Worm (Caenorhabditis elegans) whole organism, young adult: ENCODE measurements around the gene Y71H2B.8.

Experiments used
- B0019.2 ChIP-seq: fragments of 200-800 bp; sonication (Bioruptor generic); conservative IDR thresholded peaks from 2 replicates; pipeline ENCODE4 v1.3.6; 2022; ENCODE audit warnings: missing genetic modification reagents, missing genetic modification characterization, missing compliant biosample characterization
- D2030.7 ChIP-seq: fragments of 200-800 bp; sonication (Bioruptor generic); IDR thresholded peaks from 2 replicates; pipeline ENCODE4 v1.3.6; 2022; ENCODE audit warnings: missing genetic modification reagents, missing genetic modification characterization, missing compliant biosample characterization
- F10E7.11 ChIP-seq: sonication (generic microtip); optimal IDR thresholded peaks from 2 replicates; lab custom pipeline; 2017; ENCODE audit warnings: mild to moderate bottlenecking, missing genetic modification characterization, moderate library complexity, missing compliant biosample characterization
- F33H1.4 ChIP-seq: fragments of 200-800 bp; sonication (Bioruptor generic); IDR thresholded peaks from 2 replicates; pipeline ENCODE4 v1.3.6; 2022; ENCODE audit warnings: missing genetic modification reagents, missing genetic modification characterization, missing compliant biosample characterization
- F37B4.10 ChIP-seq: fragments of 200-800 bp; sonication (Bioruptor generic); IDR thresholded peaks from 2 replicates; pipeline ENCODE4 v1.3.6; 2022; ENCODE audit warnings: missing genetic modification characterization, missing compliant biosample characterization
- F49E8.2 ChIP-seq: sonication (generic microtip); optimal IDR thresholded peaks from 3 replicates; lab custom pipeline; 2017; ENCODE audit warnings: missing genetic modification characterization, mild to moderate bottlenecking, missing compliant biosample characterization, antibody characterized with exemption, moderate library complexity; ENCODE audit not compliant: insufficient read depth
- F55B11.4 ChIP-seq: sonication (generic microtip); optimal IDR thresholded peaks from 2 replicates; lab custom pipeline; 2016; ENCODE audit warnings: missing compliant biosample characterization, missing genetic modification characterization, borderline replicate concordance; ENCODE audit not compliant: insufficient read depth
- K11D2.4 ChIP-seq: fragments of 200-800 bp; sonication (Bioruptor generic); IDR thresholded peaks from 2 replicates; pipeline ENCODE4 v1.3.6; 2022; ENCODE audit warnings: missing genetic modification reagents, missing genetic modification characterization, missing compliant biosample characterization
- Y53G8AR.9 ChIP-seq: fragments of 200-800 bp; sonication (Bioruptor generic); conservative IDR thresholded peaks from 2 replicates; pipeline ENCODE4 v1.3.6; 2022; ENCODE audit warnings: missing genetic modification reagents, missing genetic modification characterization, missing compliant biosample characterization
- aptf-2 ChIP-seq: fragments of 200-800 bp; sonication (Bioruptor generic); conservative IDR thresholded peaks from 2 replicates; pipeline ENCODE4 v1.3.6; 2022; ENCODE audit warnings: missing genetic modification reagents, missing genetic modification characterization, missing compliant biosample characterization
- aptf-3 ChIP-seq: fragments of 200-800 bp; sonication (Bioruptor generic); IDR thresholded peaks from 2 replicates; pipeline ENCODE4 v1.3.6; 2022; ENCODE audit warnings: missing genetic modification characterization, missing compliant biosample characterization
- bed-1 ChIP-seq: fragments of 200-800 bp; sonication (Bioruptor generic); IDR thresholded peaks from 2 replicates; pipeline ENCODE4 v1.3.6; 2022; ENCODE audit warnings: missing genetic modification reagents, missing genetic modification characterization, missing compliant biosample characterization
- ceh-100 ChIP-seq: fragments of 200-800 bp; sonication (Bioruptor generic); IDR thresholded peaks from 2 replicates; pipeline ENCODE4 v1.3.6; 2022; ENCODE audit warnings: missing genetic modification reagents, missing genetic modification characterization, missing compliant biosample characterization
- ceh-27 ChIP-seq: fragments of 200-800 bp; sonication (Bioruptor generic); optimal IDR thresholded peaks from 2 replicates; lab custom pipeline; 2018; ENCODE audit warnings: mild to moderate bottlenecking, missing genetic modification characterization, moderate library complexity, missing compliant biosample characterization
- ceh-40 ChIP-seq: fragments of 200-800 bp; sonication (Bioruptor generic); IDR thresholded peaks from 2 replicates; pipeline ENCODE4 v1.3.6; 2022; ENCODE audit warnings: missing genetic modification characterization, missing compliant biosample characterization
- ceh-58 ChIP-seq: fragments of 200-800 bp; sonication (Bioruptor generic); IDR thresholded peaks from 2 replicates; pipeline ENCODE4 v1.3.6; 2022; ENCODE audit warnings: missing genetic modification characterization, missing compliant biosample characterization
- ceh-79 ChIP-seq: sonication (generic microtip); optimal IDR thresholded peaks from 2 replicates; lab custom pipeline; 2017; ENCODE audit warnings: mild to moderate bottlenecking, missing genetic modification characterization, missing compliant biosample characterization
- dox-1 ChIP-seq: fragments of 200-800 bp; sonication (Bioruptor generic); IDR thresholded peaks from 2 replicates; pipeline ENCODE4 v1.3.6; 2022; ENCODE audit warnings: missing genetic modification reagents, missing genetic modification characterization, missing compliant biosample characterization
- efl-1 ChIP-seq: fragments of 150-350 bp; optimal IDR thresholded peaks from 2 replicates; lab custom pipeline; 2014; ENCODE audit warnings: missing biosample characterization, missing genetic modification reagents, missing genetic modification characterization
- ets-4 ChIP-seq: fragments of 200-800 bp; sonication (Bioruptor generic); optimal IDR thresholded peaks from 2 replicates; lab custom pipeline; 2018; ENCODE audit warnings: mild to moderate bottlenecking, missing genetic modification characterization, missing compliant biosample characterization
- hmg-1.2 ChIP-seq: fragments of 200-800 bp; sonication (Bioruptor generic); IDR thresholded peaks from 2 replicates; pipeline ENCODE4 v1.3.6; 2022; ENCODE audit warnings: missing genetic modification reagents, missing genetic modification characterization, missing compliant biosample characterization
- hmg-20 ChIP-seq: fragments of 200-800 bp; sonication (Bioruptor generic); IDR thresholded peaks from 2 replicates; pipeline ENCODE4 v1.3.6; 2022; ENCODE audit warnings: missing genetic modification reagents, missing genetic modification characterization, missing compliant biosample characterization
- hrde-1 ChIP-seq: sonication (generic microtip); optimal IDR thresholded peaks from 2 replicates; lab custom pipeline; 2016; ENCODE audit warnings: missing genetic modification characterization, mild to moderate bottlenecking, missing compliant biosample characterization, moderate library complexity, missing genotype, missing genetic modification reagents, borderline replicate concordance
- hsf-1 ChIP-seq: fragments of 200-800 bp; sonication (Bioruptor generic); IDR thresholded peaks from 2 replicates; pipeline ENCODE4 v1.3.6; 2022; ENCODE audit warnings: missing genetic modification reagents, missing genetic modification characterization, missing compliant biosample characterization
- lin-26 ChIP-seq: fragments of 200-800 bp; sonication (Bioruptor generic); IDR thresholded peaks from 2 replicates; pipeline ENCODE4 v1.3.6; 2022; ENCODE audit warnings: missing genetic modification reagents, missing genetic modification characterization, missing compliant biosample characterization
- lin-40 ChIP-seq: sonication (generic microtip); optimal IDR thresholded peaks from 2 replicates; lab custom pipeline; 2016; ENCODE audit warnings: missing genetic modification characterization, mild to moderate bottlenecking, missing compliant biosample characterization, missing genotype, missing genetic modification reagents
- lsl-1 ChIP-seq: fragments of 200-800 bp; sonication (Bioruptor generic); optimal IDR thresholded peaks from 2 replicates; lab custom pipeline; 2018; ENCODE audit warnings: mild to moderate bottlenecking, missing genetic modification characterization, moderate library complexity, missing compliant biosample characterization
- madf-6 ChIP-seq: fragments of 200-800 bp; sonication (Bioruptor generic); IDR thresholded peaks from 2 replicates; pipeline ENCODE4 v1.3.6; 2022; ENCODE audit warnings: missing genetic modification reagents, missing genetic modification characterization, missing compliant biosample characterization
- madf-8 ChIP-seq: fragments of 200-800 bp; sonication (Bioruptor generic); conservative IDR thresholded peaks from 2 replicates; pipeline ENCODE4 v1.3.6; 2022; ENCODE audit warnings: missing genetic modification reagents, missing genetic modification characterization, missing compliant biosample characterization
- mcd-1 ChIP-seq: fragments of 200-800 bp; sonication (Bioruptor generic); IDR thresholded peaks from 2 replicates; pipeline ENCODE4 v1.3.6; 2022; ENCODE audit warnings: missing genetic modification reagents, missing genetic modification characterization, missing compliant biosample characterization
- nfyb-1 ChIP-seq: fragments of 200-800 bp; sonication (Bioruptor generic); IDR thresholded peaks from 2 replicates; pipeline ENCODE4 v1.3.6; 2022; ENCODE audit warnings: missing genetic modification reagents, missing genetic modification characterization, missing compliant biosample characterization
- nhr-120 ChIP-seq: fragments of 200-800 bp; sonication (Bioruptor generic); IDR thresholded peaks from 2 replicates; pipeline ENCODE4 v1.3.6; 2022; ENCODE audit warnings: missing genetic modification characterization, missing compliant biosample characterization
- nhr-80 ChIP-seq: sonication (generic microtip); optimal IDR thresholded peaks from 2 replicates; lab custom pipeline; 2016; ENCODE audit warnings: missing genetic modification characterization, missing compliant biosample characterization
- nhr-90 ChIP-seq: sonication (generic microtip); optimal IDR thresholded peaks from 2 replicates; lab custom pipeline; 2016; ENCODE audit warnings: missing genotype, mild to moderate bottlenecking, missing genetic modification characterization, missing compliant biosample characterization
- rcor-1 ChIP-seq: fragments of 200-800 bp; sonication (Bioruptor generic); IDR thresholded peaks from 2 replicates; pipeline ENCODE4 v1.3.6; 2022; ENCODE audit warnings: missing genetic modification reagents, missing genetic modification characterization, missing compliant biosample characterization
- rpc-1 ChIP-seq, 2 experiments: fragments of 150-350 bp in 1 of 2; sonication (generic microtip) in 1 of 2; optimal IDR thresholded peaks; 2 replicates each; lab custom pipeline; 2014 to 2018; ENCODE audit warnings: missing biosample characterization in 1 of 2, missing genetic modification characterization in 1 of 2, missing genetic modification reagents in 1 of 2, missing genotype in 1 of 2
- snpc-4 ChIP-seq, 5 experiments: fragments of 150-350 bp in 1 of 5; sonication (generic microtip) in 4 of 5; optimal IDR thresholded peaks; 2 replicates each; lab custom pipeline; 2014 to 2018; ENCODE audit warnings: missing genetic modification characterization in 5 of 5, missing biosample characterization in 3 of 5, antibody characterized with exemption in 2 of 5, mild to moderate bottlenecking in 2 of 5, missing compliant biosample characterization in 2 of 5, missing genotype in 2 of 5, moderate library complexity in 2 of 5, missing genetic modification reagents in 1 of 5
- somi-1 ChIP-seq: fragments of 200-800 bp; sonication (Bioruptor generic); optimal IDR thresholded peaks from 2 replicates; lab custom pipeline; 2018; ENCODE audit warnings: mild to moderate bottlenecking, missing genetic modification characterization, missing compliant biosample characterization
- unc-130 ChIP-seq: sonication (generic microtip); optimal IDR thresholded peaks from 2 replicates; lab custom pipeline; 2016; ENCODE audit warnings: missing genetic modification reagents, missing genetic modification characterization, missing compliant biosample characterization
- zfh-2 ChIP-seq: fragments of 200-800 bp; sonication (Bioruptor generic); conservative IDR thresholded peaks from 2 replicates; pipeline ENCODE4 v1.3.6; 2022; ENCODE audit warnings: missing genetic modification reagents, missing genetic modification characterization, missing compliant biosample characterization
- ztf-25 ChIP-seq: fragments of 200-800 bp; sonication (Bioruptor generic); IDR thresholded peaks from 2 replicates; pipeline ENCODE4 v1.3.6; 2022; ENCODE audit warnings: missing genetic modification reagents, missing genetic modification characterization, missing compliant biosample characterization
- ztf-28 ChIP-seq: fragments of 200-800 bp; sonication (Bioruptor generic); IDR thresholded peaks from 2 replicates; pipeline ENCODE4 v1.3.6; 2022; ENCODE audit warnings: missing genetic modification reagents, missing genetic modification characterization, missing compliant biosample characterization
- ztf-3 ChIP-seq: fragments of 200-800 bp; sonication (Bioruptor generic); optimal IDR thresholded peaks from 2 replicates; lab custom pipeline; 2018; ENCODE audit warnings: mild to moderate bottlenecking, missing genetic modification characterization, missing compliant biosample characterization
- ztf-6 ChIP-seq: fragments of 200-800 bp; sonication (Bioruptor generic); IDR thresholded peaks from 2 replicates; pipeline ENCODE4 v1.3.6; 2022; ENCODE audit warnings: missing genetic modification reagents, missing genetic modification characterization, missing compliant biosample characterization

The Y71H2B.8 gene

ce11 chrIII:2583302-2583701 is 4.2 kb downstream of the Y71H2B.8 start:
- TF ChIP-seq dox-1 (GFP tag; lab: Robert Waterston, UW) (peak; percentile 57; the same call in 1 of the 2 replicates), D2030.7 (peak; percentile 22; the same call in 1 of the 2 replicates), madf-6 (GFP tag; lab: Robert Waterston, UW) (peak; percentile 85), ztf-28 (GFP tag; lab: Robert Waterston, UW) (0 out of 2 replicates have a peak, but pooled peaks have one; percentile 59), hsf-1 (GFP tag; lab: Robert Waterston, UW) (0 out of 2 replicates have a peak, but pooled peaks have one; percentile 17), hmg-1.2 (GFP tag; lab: Robert Waterston, UW) (0 out of 2 replicates have a peak, but pooled peaks have one; percentile 6), F33H1.4 (0 out of 2 replicates have a peak, but pooled peaks have one; percentile 32), madf-8 (GFP tag; lab: Robert Waterston, UW) (peak; percentile 71), K11D2.4 (GFP tag; lab: Robert Waterston, UW) (0 out of 2 replicates have a peak, but pooled peaks have one; percentile 18), mcd-1 (peak; percentile 58)

ce11 chrIII:2586193-2586592 is 7.1 kb downstream of the Y71H2B.8 start, which contains the start of gene gpa-17:
Gene gpa-17 (plus strand): TSS chrIII:2586555.
- TF ChIP-seq B0019.2 (GFP tag; lab: Robert Waterston, UW): no peak
- no peak for TF ChIP-seq ceh-27 (GFP tag; lab: Kevin White, UChicago)
- TF ChIP-seq ceh-58 (GFP tag; lab: Robert Waterston, UW): no peak
- TF ChIP-seq nhr-80 (tag; lab: Kevin White, UChicago): peak; percentile 64
- TF ChIP-seq ztf-3: no peak
- no peak for TF ChIP-seq nhr-90
- TF ChIP-seq unc-130 (GFP tag; lab: Kevin White, UChicago): no peak
- TF ChIP-seq Y53G8AR.9 (GFP tag; lab: Robert Waterston, UW): no peak

- TF ChIP-seq F49E8.2 (tag; lab: Kevin White, UChicago): no peak
- no peak for TF ChIP-seq lin-26 (GFP tag; lab: Robert Waterston, UW)
- TF ChIP-seq ztf-25 (GFP tag; lab: Robert Waterston, UW): no peak
- peak; percentile 95 for TF ChIP-seq lin-40 (tag; lab: Kevin White, UChicago)
- TF ChIP-seq ztf-6 (GFP tag; lab: Robert Waterston, UW): no peak
- peak; percentile 88 for TF ChIP-seq hmg-20 (GFP tag; lab: Robert Waterston, UW)
- no peak for TF ChIP-seq ceh-40 (GFP tag; lab: Robert Waterston, UW)
- TF ChIP-seq rpc-1 (optimal IDR thresholded peaks at IDR 0.05; lab: Kevin White, UChicago): no peak
- no peak for TF ChIP-seq rpc-1 (tag; optimal IDR thresholded peaks at IDR 0.05; lab: Kevin White, UChicago)
- TF ChIP-seq F37B4.10: no peak
- no peak for TF ChIP-seq F55B11.4 (tag; lab: Kevin White, UChicago)
- no peak for TF ChIP-seq F10E7.11 (tag; lab: Kevin White, UChicago)
- TF ChIP-seq lsl-1 (GFP tag; lab: Kevin White, UChicago): peak; percentile 79
- no peak for TF ChIP-seq aptf-3 (GFP tag; lab: Robert Waterston, UW)
- TF ChIP-seq ceh-58 (GFP tag; lab: Robert Waterston, UW): no peak
- no peak for TF ChIP-seq somi-1
- TF ChIP-seq efl-1 (GFP tag; lab: Kevin White, UChicago): peak; percentile 50
- peak; percentile 11 for TF ChIP-seq snpc-4 (GFP tag; optimal IDR thresholded peaks at IDR 0.05; lab: Kevin White, UChicago)
- peak; percentile 58 to 79 (median 64) for TF ChIP-seq snpc-4 (tag; optimal IDR thresholded peaks at IDR 0.05; lab: Kevin White, UChicago)
- TF ChIP-seq rcor-1 (GFP tag; lab: Robert Waterston, UW): peak; percentile 92
- TF ChIP-seq nhr-120 (GFP tag; lab: Robert Waterston, UW): no peak
- TF ChIP-seq unc-130 (GFP tag; lab: Kevin White, UChicago): no peak
- no peak for TF ChIP-seq nhr-90
- no peak for TF ChIP-seq hrde-1 (tag; lab: Kevin White, UChicago)
- TF ChIP-seq ets-4 (GFP tag; lab: Kevin White, UChicago): no peak
- TF ChIP-seq ceh-100 (GFP tag; lab: Robert Waterston, UW): peak; percentile 69
- TF ChIP-seq bed-1 (GFP tag; lab: Robert Waterston, UW): no peak
- no peak for TF ChIP-seq zfh-2 (GFP tag; lab: Robert Waterston, UW)
- no peak for TF ChIP-seq ceh-79
- peak; percentile 93 for TF ChIP-seq nfyb-1
- peak; percentile 25 for TF ChIP-seq nhr-80 (tag; lab: Kevin White, UChicago)
- TF ChIP-seq aptf-2 (GFP tag; lab: Robert Waterston, UW): no peak
These were observed 17.9 kb downstream of the Y71H2B.8 start, which contains the start of gene apb-1 for ce11 chrIII:2596984-2597454. Gene apb-1 (minus strand): TSS chrIII:2597034.
